Worm (Caenorhabditis elegans): ENCODE measurements around the gene ZC155.4.

The ZC155.4 gene

DNA sequence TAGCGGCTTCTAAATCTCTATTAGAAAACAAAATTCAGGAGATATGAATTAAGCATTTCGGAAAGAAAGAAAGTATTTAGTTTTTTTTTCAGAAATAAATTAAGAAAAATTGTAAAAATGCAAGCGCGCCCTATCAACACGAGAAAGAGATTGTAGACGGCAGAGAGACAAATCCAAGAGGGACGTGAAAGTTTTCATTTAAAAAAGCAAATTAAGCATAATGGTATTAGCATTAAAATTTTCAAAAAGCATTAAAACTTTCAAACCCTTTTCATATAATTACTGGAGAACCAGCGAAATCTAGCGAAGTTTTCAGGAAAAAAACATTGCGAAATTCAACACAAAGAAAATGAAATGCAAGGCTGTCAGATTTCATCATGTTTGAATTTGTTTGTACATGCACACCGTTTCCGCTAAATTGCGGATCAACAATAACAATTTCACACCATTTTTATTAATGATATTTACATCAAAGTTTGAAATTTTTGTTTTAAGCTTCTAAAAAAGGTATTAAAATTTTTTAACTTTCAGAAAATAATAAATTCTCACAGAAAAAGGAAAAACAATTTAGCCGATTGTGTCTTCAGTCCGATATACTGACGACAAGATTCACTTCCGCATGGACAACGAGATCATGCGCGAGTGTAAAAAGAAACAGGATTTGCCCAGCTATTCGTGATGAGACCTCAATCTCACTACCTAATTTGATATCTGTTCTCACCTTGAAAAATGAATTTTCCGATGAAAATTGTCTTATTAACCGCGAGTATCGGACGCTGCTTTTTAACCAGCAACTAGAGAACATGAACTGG lies 52.2 kb downstream of the ZC155.4 start, which contains the start of gene gars-1:
gars-1 (minus strand) TSS at position 808 of the 812 bp plus-strand sequence.
- TF ChIP-seq nhr-77 (tag; optimal IDR thresholded peaks at IDR 0.05) (no peak), crh-2 (tag; optimal IDR thresholded peaks at IDR 0.05) (no peak), zag-1 (tag; optimal IDR thresholded peaks at IDR 0.05) (no peak), mdl-1 (tag; optimal IDR thresholded peaks at IDR 0.05) (no peak), nhr-129 (tag; optimal IDR thresholded peaks at IDR 0.05) (peak; percentile 30), nhr-12 (tag; optimal IDR thresholded peaks at IDR 0.05) (no peak), nhr-11 (tag; optimal IDR thresholded peaks at IDR 0.05) (no peak), alr-1 (tag; optimal IDR thresholded peaks at IDR 0.05) (no peak), elt-1 (tag; optimal IDR thresholded peaks at IDR 0.05) (no peak), mbf-1 (tag; optimal IDR thresholded peaks at IDR 0.05) (no peak), egl-27 (tag; optimal IDR thresholded peaks at IDR 0.05) (no peak), unc-55 (GFP tag; optimal IDR thresholded peaks at IDR 0.05) (peak; percentile 74), nhr-10 (tag; optimal IDR thresholded peaks at IDR 0.05) (no peak), nhr-25 (tag; optimal IDR thresholded peaks at IDR 0.05) (peak; percentile 15), lsy-2 (tag; optimal IDR thresholded peaks at IDR 0.05) (peak; percentile 11 to 23), snpc-4 (tag; optimal IDR thresholded peaks at IDR 0.05) (no peak), ceh-82 (tag; optimal IDR thresholded peaks at IDR 0.05) (no peak), ZK546.5 (tag; optimal IDR thresholded peaks at IDR 0.05) (no peak), sma-9 (GFP tag; optimal IDR thresholded peaks at IDR 0.05) (no peak), sma-9 (tag; optimal IDR thresholded peaks at IDR 0.05) (no peak), nhr-237 (tag; optimal IDR thresholded peaks at IDR 0.05) (no peak), fos-1 (tag; optimal IDR thresholded peaks at IDR 0.05) (no peak), unc-62 (GFP tag; optimal IDR thresholded peaks at IDR 0.05) (no peak), ama-1 (optimal IDR thresholded peaks at IDR 0.05) (peak; percentile 57), sem-4 (tag; optimal IDR thresholded peaks at IDR 0.05) (no peak), Y55F3AM.14 (GFP tag; optimal IDR thresholded peaks at IDR 0.05) (no peak), R02D3.7 (tag; optimal IDR thresholded peaks at IDR 0.05) (no peak), nhr-21 (tag; optimal IDR thresholded peaks at IDR 0.05) (no peak), lin-39 (tag; optimal IDR thresholded peaks at IDR 0.05) (no peak), peb-1 (tag; optimal IDR thresholded peaks at IDR 0.05) (no peak), blmp-1 (tag; optimal IDR thresholded peaks at IDR 0.05; ENCODE audit: insufficient read depth) (no peak), aly-2 (tag; optimal IDR thresholded peaks at IDR 0.05) (no peak), gmeb-1 (tag; optimal IDR thresholded peaks at IDR 0.05) (no peak), F13H6.1 (tag; optimal IDR thresholded peaks at IDR 0.05) (no peak), C34F6.9 (tag; optimal IDR thresholded peaks at IDR 0.05) (peak; percentile 59), mab-5 (tag; optimal IDR thresholded peaks at IDR 0.05) (no peak), ztf-11 (tag; optimal IDR thresholded peaks at IDR 0.05) (no peak), unc-39 (tag; optimal IDR thresholded peaks at IDR 0.05) (no peak), ztf-4 (tag; optimal IDR thresholded peaks at IDR 0.05) (no peak), ztf-1 (GFP tag; conservative IDR thresholded peaks at IDR 0.05) (no peak), nhr-23 (tag; optimal IDR thresholded peaks at IDR 0.05) (no peak), nhr-6 (tag; optimal IDR thresholded peaks at IDR 0.05) (no peak)
